Fruit fly (Drosophila melanogaster) whole organism, wandering third instar larva: ENCODE measurements around the gene bgm.

ENCODE experiments used
- Abd-B ChIP-seq: fragments of >200 bp; optimal IDR thresholded peaks from 2 replicates; lab custom pipeline; 2017; ENCODE audit warnings: missing biosample characterization, missing genetic modification characterization
- CG32264 ChIP-seq: fragments of 200-800 bp; sonication (Bioruptor generic); optimal IDR thresholded peaks from 2 replicates; lab custom pipeline; 2016; ENCODE audit warnings: missing biosample characterization, missing genetic modification characterization
- CG9705 ChIP-seq: fragments of 200-800 bp; sonication (Bioruptor generic); optimal IDR thresholded peaks from 2 replicates; lab custom pipeline; 2018; ENCODE audit warnings: missing biosample characterization, mild to moderate bottlenecking, missing genetic modification characterization
- CrebA ChIP-seq: fragments of 200-800 bp; sonication (Bioruptor generic); optimal IDR thresholded peaks from 2 replicates; lab custom pipeline; 2016; ENCODE audit warnings: missing biosample characterization, mild to moderate bottlenecking, missing genetic modification characterization, borderline replicate concordance
- Dfd ChIP-seq: fragments of >200 bp; optimal IDR thresholded peaks from 2 replicates; lab custom pipeline; 2017; ENCODE audit warnings: missing biosample characterization, missing genetic modification characterization
- Dif ChIP-seq: fragments of 200-275, 200-300 bp; sonication (Bioruptor generic); optimal IDR thresholded peaks from 2 replicates; lab custom pipeline; 2018; ENCODE audit warnings: missing biosample characterization, missing genetic modification characterization; ENCODE audit not compliant: partially characterized antibody
- GATAd ChIP-seq: sonication (Bioruptor generic); optimal IDR thresholded peaks from 2 replicates; lab custom pipeline; 2016; ENCODE audit warnings: missing biosample characterization, missing genetic modification characterization
- HLH106 ChIP-seq: fragments of 200-800 bp; optimal IDR thresholded peaks from 3 replicates; lab custom pipeline; 2019; ENCODE audit warnings: missing biosample characterization, mild to moderate bottlenecking, missing genetic modification characterization, moderate library complexity
- Hnf4 ChIP-seq: fragments of 200-800 bp; sonication (Bioruptor generic); optimal IDR thresholded peaks from 2 replicates; lab custom pipeline; 2016; ENCODE audit warnings: missing biosample characterization, mild to moderate bottlenecking, missing genetic modification characterization
- Hr78 ChIP-seq: fragments of >200 bp; optimal IDR thresholded peaks from 2 replicates; lab custom pipeline; 2017; ENCODE audit warnings: missing biosample characterization, missing genetic modification characterization
- Hr83 ChIP-seq: fragments of 200-300 bp; sonication (Bioruptor generic); optimal IDR thresholded peaks from 2 replicates; lab custom pipeline; 2016; ENCODE audit warnings: missing biosample characterization, mild to moderate bottlenecking, missing genetic modification characterization, moderate library complexity; ENCODE audit not compliant: poor library complexity, severe bottlenecking
- Myc ChIP-seq: fragments of >200 bp; optimal IDR thresholded peaks from 2 replicates; lab custom pipeline; 2017
- OdsH ChIP-seq: fragments of 200-800 bp; sonication (Bioruptor generic); optimal IDR thresholded peaks from 2 replicates; lab custom pipeline; 2016; ENCODE audit warnings: missing biosample characterization, mild to moderate bottlenecking, missing genetic modification characterization
- Rel ChIP-seq, 2 experiments: fragments of 200-800 bp; sonication (Bioruptor generic) in 1 of 2; optimal IDR thresholded peaks; 2 replicates in 1 of 2; 3 replicates in 1 of 2; lab custom pipeline; 2016 to 2019; ENCODE audit warnings: mild to moderate bottlenecking in 2 of 2, missing biosample characterization in 2 of 2, missing genetic modification characterization in 2 of 2, moderate library complexity in 1 of 2
- Sp1 ChIP-seq: fragments of 200-800 bp; sonication (Bioruptor generic); optimal IDR thresholded peaks from 3 replicates; lab custom pipeline; 2019; ENCODE audit warnings: missing biosample characterization, mild to moderate bottlenecking, missing genetic modification characterization, moderate library complexity
- Vsx2 ChIP-seq: fragments of 200-300, 225-300 bp; sonication (Bioruptor generic); optimal IDR thresholded peaks from 2 replicates; lab custom pipeline; 2018; ENCODE audit warnings: missing biosample characterization, missing genetic modification characterization; ENCODE audit not compliant: partially characterized antibody
- br ChIP-seq: fragments of 200-800 bp; sonication (Bioruptor generic); optimal IDR thresholded peaks from 2 replicates; lab custom pipeline; 2016; ENCODE audit warnings: missing biosample characterization, missing genetic modification characterization
- brk ChIP-seq: fragments of 200-800 bp; sonication (Bioruptor generic); optimal IDR thresholded peaks from 2 replicates; lab custom pipeline; 2016; ENCODE audit warnings: missing biosample characterization, mild to moderate bottlenecking, missing genetic modification characterization
- dl ChIP-seq, 2 experiments: fragments of 175-275, 200-275 bp in 1 of 2; fragments of 200-275 bp in 1 of 2; sonication (Bioruptor generic); optimal IDR thresholded peaks; lab custom pipeline; 2018; ENCODE audit warnings: mild to moderate bottlenecking in 2 of 2, missing biosample characterization in 2 of 2, missing genetic modification characterization in 2 of 2, moderate library complexity in 2 of 2; ENCODE audit not compliant: partially characterized antibody in 2 of 2, insufficient read depth in 1 of 2
- dmrt93B ChIP-seq: fragments of 200-800 bp; sonication (Bioruptor generic); optimal IDR thresholded peaks from 2 replicates; lab custom pipeline; 2018; ENCODE audit warnings: missing biosample characterization, mild to moderate bottlenecking, missing genetic modification characterization
- dsf ChIP-seq: sonication (Bioruptor generic); optimal IDR thresholded peaks from 2 replicates; lab custom pipeline; 2016; ENCODE audit warnings: missing biosample characterization, missing genetic modification characterization, borderline replicate concordance
- ey ChIP-seq: fragments of 200-800 bp; sonication (Bioruptor generic); optimal IDR thresholded peaks from 2 replicates; lab custom pipeline; 2016; ENCODE audit warnings: missing biosample characterization, missing genetic modification characterization
- foxo ChIP-seq, 2 experiments: fragments of 200-800 bp; sonication (Bioruptor generic); optimal IDR thresholded peaks; 2 replicates in 1 of 2; 3 replicates in 1 of 2; lab custom pipeline; 2016 to 2017; ENCODE audit warnings: missing biosample characterization in 2 of 2, missing genetic modification characterization in 2 of 2
- h ChIP-seq: fragments of 200-800 bp; sonication (Bioruptor generic); optimal IDR thresholded peaks from 3 replicates; lab custom pipeline; 2016; ENCODE audit warnings: missing biosample characterization, mild to moderate bottlenecking, missing genetic modification characterization
- jim ChIP-seq: fragments of 175-275, 200-325 bp; sonication (Bioruptor generic); optimal IDR thresholded peaks from 2 replicates; lab custom pipeline; 2016; ENCODE audit warnings: missing biosample characterization, mild to moderate bottlenecking, missing genetic modification characterization
- pan ChIP-seq: fragments of >200 bp; optimal IDR thresholded peaks from 2 replicates; lab custom pipeline; 2017
- psq ChIP-seq: fragments of 200-800 bp; sonication (Bioruptor generic); optimal IDR thresholded peaks from 3 replicates; lab custom pipeline; 2017; ENCODE audit warnings: missing biosample characterization, mild to moderate bottlenecking, missing genetic modification characterization, moderate library complexity
- rgr ChIP-seq: fragments of 200-800 bp; sonication (Bioruptor generic); optimal IDR thresholded peaks from 3 replicates; lab custom pipeline; 2016; ENCODE audit warnings: missing biosample characterization, mild to moderate bottlenecking, missing genetic modification characterization
- sage ChIP-seq: fragments of 200-800 bp; sonication (Bioruptor generic); optimal IDR thresholded peaks from 2 replicates; lab custom pipeline; 2016; ENCODE audit warnings: missing biosample characterization, mild to moderate bottlenecking, missing genetic modification characterization
- sv ChIP-seq: fragments of 200-800 bp; sonication (Bioruptor generic); optimal IDR thresholded peaks from 3 replicates; lab custom pipeline; 2016; ENCODE audit warnings: missing biosample characterization, missing genetic modification characterization
- usp ChIP-seq: fragments of >200 bp; optimal IDR thresholded peaks from 2 replicates; lab custom pipeline; 2017; ENCODE audit warnings: missing biosample characterization, missing genetic modification characterization
- woc ChIP-seq: sonication (Bioruptor generic); optimal IDR thresholded peaks from 2 replicates; lab custom pipeline; 2016; ENCODE audit warnings: missing biosample characterization, mild to moderate bottlenecking, missing genetic modification characterization

Gene bgm

DNA sequence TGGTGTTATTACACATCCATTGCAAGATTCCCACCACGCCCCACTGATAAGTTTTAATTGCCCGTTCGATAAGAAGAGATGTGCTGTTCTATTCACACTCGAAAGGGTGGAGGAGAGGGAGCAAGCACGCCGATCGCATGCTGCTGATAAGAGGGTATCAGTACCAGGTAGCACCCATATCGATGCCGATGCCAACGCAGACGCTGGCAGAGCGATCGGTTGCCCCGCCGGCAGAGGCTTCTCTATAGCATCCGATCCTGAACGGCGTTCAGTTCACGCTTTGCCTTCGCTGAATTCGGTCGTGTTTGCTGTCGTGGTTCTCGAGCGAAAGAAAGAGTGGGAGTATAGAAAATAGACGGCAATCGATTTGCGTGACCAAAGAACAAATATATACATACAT lies 674 bp downstream of the bgm start:
- TF ChIP-seq sv (GFP tag; lab: Kevin White, UChicago) (no peak), h (GFP tag; lab: Kevin White, UChicago) (peak; percentile 59)

DNA sequence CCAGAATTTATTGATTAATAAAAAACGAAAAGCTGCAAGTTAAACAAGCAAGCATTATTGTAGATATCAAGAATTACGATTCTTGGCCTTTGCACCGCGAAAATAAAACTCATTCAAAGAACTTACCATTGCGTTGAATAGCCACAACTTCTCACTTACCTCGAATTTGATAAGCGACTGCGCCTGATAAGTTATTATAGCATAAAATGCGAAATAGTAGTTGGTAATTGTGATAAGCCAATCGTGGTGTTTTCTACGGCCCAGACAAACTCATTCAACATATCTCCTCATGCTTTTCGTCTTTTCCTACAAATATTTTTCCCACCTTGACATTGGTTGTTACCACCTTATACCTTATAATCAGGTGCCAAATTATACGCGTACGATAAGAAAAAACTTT lies 2.3 kb downstream of the bgm start:
- TF ChIP-seq Hnf4 (GFP tag; lab: Kevin White, UChicago) (no peak), dsf (GFP tag; lab: Kevin White, UChicago) (no peak), HLH106 (tag; lab: Kevin White, UChicago) (no peak), Rel (GFP tag; optimal IDR thresholded peaks at IDR 0.05; lab: Kevin White, UChicago) (no peak), Rel (tag; optimal IDR thresholded peaks at IDR 0.05; lab: Kevin White, UChicago) (no peak), pan (lab: Kevin White, UChicago) (no peak), Hr78 (GFP tag; lab: Kevin White, UChicago) (no peak), Vsx2 (GFP tag; lab: Kevin White, UChicago) (no peak), GATAd (GFP tag; lab: Kevin White, UChicago) (no peak), Abd-B (no peak), br (GFP tag; lab: Kevin White, UChicago) (no peak), woc (GFP tag; lab: Kevin White, UChicago) (no peak), sage (GFP tag; lab: Kevin White, UChicago) (no peak), psq (GFP tag; lab: Kevin White, UChicago) (no peak), ey (GFP tag; lab: Kevin White, UChicago) (no peak), foxo (GFP tag; optimal IDR thresholded peaks at IDR 0.05; lab: Kevin White, UChicago) (no peak), jim (GFP tag; lab: Kevin White, UChicago) (no peak), sv (GFP tag; lab: Kevin White, UChicago) (no peak), brk (GFP tag; lab: Kevin White, UChicago) (no peak), OdsH (no peak), CG32264 (GFP tag; lab: Kevin White, UChicago) (no peak)
- TF ChIP-seq, all 38 proteins: peak for 0

DNA sequence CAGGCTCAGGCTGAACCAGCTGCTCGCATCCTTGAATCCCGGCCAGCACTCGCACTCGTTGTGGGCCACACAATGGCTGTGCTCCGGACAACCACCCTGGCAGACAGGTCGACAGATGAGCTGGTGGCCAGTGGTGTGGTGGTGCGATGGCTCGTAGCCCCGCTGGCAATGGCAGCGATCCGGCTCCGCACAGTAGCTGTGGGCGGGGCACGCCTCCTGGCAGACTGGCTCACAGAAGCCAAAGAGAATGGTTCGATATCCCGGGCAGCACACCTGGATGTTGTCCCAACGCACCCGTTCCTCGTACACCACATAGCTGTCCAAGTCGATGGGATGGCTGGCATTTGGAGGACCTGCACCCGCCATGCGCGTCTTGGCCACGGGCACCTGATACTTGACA lies 6.8 kb downstream of the bgm start:
- TF ChIP-seq rgr (GFP tag; lab: Kevin White, UChicago) (no peak), psq (GFP tag; lab: Kevin White, UChicago) (no peak), Rel (GFP tag; optimal IDR thresholded peaks at IDR 0.05; lab: Kevin White, UChicago) (no peak), Rel (tag; optimal IDR thresholded peaks at IDR 0.05; lab: Kevin White, UChicago) (no peak), Dfd (GFP tag; lab: Kevin White, UChicago) (no peak), usp (GFP tag; lab: Kevin White, UChicago) (no peak), HLH106 (tag; lab: Kevin White, UChicago) (no peak), dmrt93B (no peak), foxo (GFP tag; optimal IDR thresholded peaks at IDR 0.05; lab: Kevin White, UChicago) (no peak), CG32264 (GFP tag; lab: Kevin White, UChicago) (no peak), dl (GFP tag; optimal IDR thresholded peaks at IDR 0.05; lab: Kevin White, UChicago; ENCODE audit: insufficient read depth in 1 of 2, partially characterized antibody in 2 of 2) (no peak), br (GFP tag; lab: Kevin White, UChicago) (no peak), brk (GFP tag; lab: Kevin White, UChicago) (no peak), GATAd (GFP tag; lab: Kevin White, UChicago) (no peak), Sp1 (GFP tag; lab: Kevin White, UChicago) (no peak), Hr83 (GFP tag; lab: Kevin White, UChicago) (no peak), Myc (lab: Kevin White, UChicago) (no peak), h (GFP tag; lab: Kevin White, UChicago) (no peak), dsf (GFP tag; lab: Kevin White, UChicago) (no peak), jim (GFP tag; lab: Kevin White, UChicago) (no peak), CrebA (GFP tag; lab: Kevin White, UChicago) (no peak)

DNA sequence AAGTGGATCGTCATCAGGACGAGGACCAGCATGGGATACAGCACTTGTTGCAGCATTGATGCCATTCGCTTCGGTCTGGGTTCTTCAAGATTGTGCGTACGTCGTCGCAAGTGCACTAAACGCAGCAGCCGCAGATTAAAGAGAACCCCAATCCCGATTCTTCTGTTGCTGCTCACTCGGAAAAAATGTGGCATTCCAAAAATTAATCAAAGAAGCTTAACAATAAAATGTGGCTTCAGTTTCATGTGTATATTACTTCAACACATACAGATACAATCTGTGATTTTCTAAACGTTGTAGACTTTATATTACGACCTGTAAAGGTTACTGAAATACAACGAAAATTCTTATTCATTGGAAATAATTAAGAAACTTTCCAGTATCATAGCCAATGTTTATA lies 7.3 kb downstream of the bgm start, which contains the start of gene NimC3:
NimC3 (minus strand) TSS at position 101 of the 400 bp plus-strand sequence.
- TF ChIP-seq br (GFP tag; lab: Kevin White, UChicago) (no peak), Dif (no peak), ey (GFP tag; lab: Kevin White, UChicago) (no peak), Sp1 (GFP tag; lab: Kevin White, UChicago) (no peak), CG9705 (GFP tag; lab: Kevin White, UChicago) (no peak), rgr (GFP tag; lab: Kevin White, UChicago) (no peak)
